Fruit fly (Drosophila melanogaster) whole organism, embryonic: ENCODE measurements around the gene Vps26.

ENCODE experiments used
- Blimp-1 ChIP-seq: fragments of 200-800 bp; sonication (Bioruptor generic); optimal IDR thresholded peaks from 3 replicates; lab custom pipeline; 2018; ENCODE audit warnings: missing biosample characterization, missing genetic modification characterization, mild to moderate bottlenecking, moderate library complexity, missing genetic modification reagents
- CG11560 ChIP-seq: fragments of 200-800 bp; sonication (Bioruptor generic); IDR thresholded peaks from 3 replicates; pipeline ENCODE4 v1.3.6; 2022; ENCODE audit warnings: missing biosample characterization, missing genetic modification characterization
- CG12391 ChIP-seq: fragments of 200-800 bp; sonication (Bioruptor generic); optimal IDR thresholded peaks from 3 replicates; lab custom pipeline; 2018; ENCODE audit warnings: missing biosample characterization, mild to moderate bottlenecking, missing genetic modification characterization, moderate library complexity
- CG12942 ChIP-seq: fragments of 200-800 bp; sonication (Bioruptor generic); optimal IDR thresholded peaks from 3 replicates; lab custom pipeline; 2016; ENCODE audit warnings: missing biosample characterization, missing genetic modification characterization
- CG13624 ChIP-seq: fragments of 200-800 bp; sonication (Bioruptor generic); optimal IDR thresholded peaks from 2 replicates; lab custom pipeline; 2016; ENCODE audit warnings: missing biosample characterization, missing genetic modification characterization
- CG14860 ChIP-seq: fragments of 200-800 bp; sonication (Bioruptor generic); IDR thresholded peaks from 3 replicates; pipeline ENCODE4 v1.3.6; 2022; ENCODE audit warnings: missing biosample characterization, missing genetic modification characterization; ENCODE audit not compliant: partially characterized antibody
- CG31441 ChIP-seq: fragments of 200-800 bp; sonication (Bioruptor generic); IDR thresholded peaks from 2 replicates; pipeline ENCODE4 v1.3.6; 2022; ENCODE audit warnings: missing biosample characterization, missing genetic modification characterization
- CG32772 ChIP-seq: fragments of 200-800 bp; sonication (Bioruptor generic); IDR thresholded peaks from 2 replicates; pipeline ENCODE4 v1.3.6; 2022; ENCODE audit warnings: missing biosample characterization, missing genetic modification characterization
- CG34376 ChIP-seq: fragments of 200-800 bp; sonication (Bioruptor generic); optimal IDR thresholded peaks from 2 replicates; lab custom pipeline; 2018; ENCODE audit warnings: missing biosample characterization, mild to moderate bottlenecking, missing genetic modification characterization
- CG3995 ChIP-seq: fragments of 200-800 bp; sonication (Bioruptor generic); optimal IDR thresholded peaks from 3 replicates; lab custom pipeline; 2016; ENCODE audit warnings: missing biosample characterization, missing genetic modification characterization
- CG4282 ChIP-seq: fragments of 200-800 bp; sonication (Bioruptor generic); optimal IDR thresholded peaks from 2 replicates; lab custom pipeline; 2016; ENCODE audit warnings: missing biosample characterization, missing genetic modification characterization
- CG6175 ChIP-seq: fragments of 200-800 bp; sonication (Bioruptor generic); IDR thresholded peaks from 3 replicates; pipeline ENCODE4 v1.3.6; 2022; ENCODE audit warnings: missing biosample characterization, missing genetic modification characterization
- CG7271 ChIP-seq: fragments of 200-800 bp; sonication (Bioruptor generic); optimal IDR thresholded peaks from 2 replicates; lab custom pipeline; 2018; ENCODE audit warnings: missing biosample characterization, mild to moderate bottlenecking, missing genetic modification characterization, moderate library complexity
- CG8944 ChIP-seq: fragments of 200-800 bp; sonication (Bioruptor generic); optimal IDR thresholded peaks from 3 replicates; lab custom pipeline; 2016; ENCODE audit warnings: missing biosample characterization, missing genetic modification characterization
- CG9437 ChIP-seq: fragments of 200-800 bp; sonication (Bioruptor generic); optimal IDR thresholded peaks from 2 replicates; lab custom pipeline; 2018; ENCODE audit warnings: missing biosample characterization, mild to moderate bottlenecking, missing genetic modification characterization
- CG9932 ChIP-seq: fragments of 200-800 bp; sonication (Bioruptor generic); IDR thresholded peaks from 2 replicates; pipeline ENCODE4 v1.3.6; 2022; ENCODE audit warnings: missing biosample characterization, missing genetic modification characterization
- Chrac-16 ChIP-seq: fragments of 200-800 bp; sonication (Bioruptor generic); optimal IDR thresholded peaks from 3 replicates; lab custom pipeline; 2016; ENCODE audit warnings: missing biosample characterization, missing genetic modification characterization
- Dll ChIP-seq: fragments of 200-800 bp; sonication (Bioruptor generic); IDR thresholded peaks from 4 replicates; pipeline ENCODE4 v1.3.6; 2022; ENCODE audit warnings: missing biosample characterization, missing genetic modification characterization; ENCODE audit not compliant: partially characterized antibody
- Drgx ChIP-seq: fragments of 200-800 bp; sonication (Bioruptor generic); IDR thresholded peaks from 2 replicates; pipeline ENCODE4 v1.3.6; 2022; ENCODE audit warnings: missing biosample characterization, missing genetic modification characterization
- Ets65A ChIP-seq: fragments of 200-800 bp; sonication (Bioruptor generic); peaks from one replicate; lab custom pipeline; 2016; ENCODE audit warnings: missing biosample characterization, missing genetic modification characterization
- NfI ChIP-seq: fragments of 200-800 bp; sonication (Bioruptor generic); optimal IDR thresholded peaks from 3 replicates; lab custom pipeline; 2018; ENCODE audit warnings: missing biosample characterization, mild to moderate bottlenecking, missing genetic modification characterization, moderate library complexity
- Optix ChIP-seq: fragments of 200-800 bp; sonication (Bioruptor generic); IDR thresholded peaks from 3 replicates; pipeline ENCODE4 v1.3.6; 2022; ENCODE audit warnings: missing biosample characterization, missing genetic modification characterization
- Pdp1 ChIP-seq, 2 experiments: fragments of 200-800 bp; sonication (Bioruptor generic); optimal IDR thresholded peaks; 3 replicates each; lab custom pipeline; 2016; ENCODE audit warnings: missing biosample characterization in 2 of 2, missing genetic modification characterization in 2 of 2, mild to moderate bottlenecking in 1 of 2, moderate library complexity in 1 of 2
- Taf1 ChIP-seq: fragments of 200-800 bp; sonication (Bioruptor generic); IDR thresholded peaks from 2 replicates; pipeline ENCODE4 v1.3.6; 2022; ENCODE audit warnings: missing biosample characterization, missing genetic modification characterization
- Trl ChIP-seq, 3 experiments: fragments of >200 bp in 2 of 3; fragments of 200-800 bp in 1 of 3; sonication (Bioruptor generic) in 1 of 3; optimal IDR thresholded peaks; 2 replicates in 1 of 3; 3 replicates in 2 of 3; lab custom pipeline; 2016 to 2017; ENCODE audit warnings: missing biosample characterization in 1 of 3, missing genetic modification characterization in 1 of 3
- ab ChIP-seq: fragments of 200-800 bp; sonication (Bioruptor generic); optimal IDR thresholded peaks from 2 replicates; lab custom pipeline; 2016; ENCODE audit warnings: missing biosample characterization, missing genetic modification characterization
- ara ChIP-seq: fragments of 200-800 bp; sonication (Bioruptor generic); IDR thresholded peaks from 2 replicates; pipeline ENCODE4 v1.3.6; 2022; ENCODE audit warnings: missing biosample characterization, missing genetic modification characterization
- bab2 ChIP-seq: fragments of 200-800 bp; sonication (Bioruptor generic); optimal IDR thresholded peaks from 2 replicates; lab custom pipeline; 2016; ENCODE audit warnings: missing biosample characterization, missing genetic modification characterization
- cato ChIP-seq: fragments of 200-800 bp; sonication (Bioruptor generic); optimal IDR thresholded peaks from 2 replicates; lab custom pipeline; 2016; ENCODE audit warnings: missing biosample characterization, missing genetic modification characterization, borderline replicate concordance
- cg ChIP-seq: fragments of 200-800 bp; sonication (Bioruptor generic); optimal IDR thresholded peaks from 3 replicates; lab custom pipeline; 2019; ENCODE audit warnings: missing biosample characterization, mild to moderate bottlenecking, missing genetic modification characterization, moderate library complexity
- cwo ChIP-seq: fragments of 200-800 bp; sonication (Bioruptor generic); optimal IDR thresholded peaks from 3 replicates; lab custom pipeline; 2017; ENCODE audit warnings: missing biosample characterization, missing genetic modification characterization, mild to moderate bottlenecking, moderate library complexity, missing genetic modification reagents
- exex ChIP-seq: fragments of 200-800 bp; sonication (Bioruptor generic); optimal IDR thresholded peaks from 4 replicates; lab custom pipeline; 2018; ENCODE audit warnings: missing biosample characterization, mild to moderate bottlenecking, missing genetic modification characterization, moderate library complexity
- gem ChIP-seq: fragments of 200-800 bp; sonication (Bioruptor generic); optimal IDR thresholded peaks from 2 replicates; lab custom pipeline; 2019; ENCODE audit warnings: missing biosample characterization, mild to moderate bottlenecking, missing genetic modification characterization, moderate library complexity
- h ChIP-seq: fragments of >200 bp; optimal IDR thresholded peaks from 2 replicates; lab custom pipeline; 2017
- her ChIP-seq: fragments of 200-800 bp; sonication (Bioruptor generic); optimal IDR thresholded peaks from 2 replicates; lab custom pipeline; 2016; ENCODE audit warnings: missing biosample characterization, missing genetic modification characterization
- hkb ChIP-seq, 2 experiments: fragments of 200-800 bp in 1 of 2; fragments of >200 bp in 1 of 2; sonication (Bioruptor generic) in 1 of 2; IDR thresholded peaks in 1 of 2; optimal IDR thresholded peaks in 1 of 2; 2 replicates each; pipeline versions ENCODE4 v1.3.6 to Lab custom; 2017 to 2022; ENCODE audit warnings: missing biosample characterization in 1 of 2, missing genetic modification characterization in 1 of 2
- lab ChIP-seq: fragments of 200-800 bp; sonication (Bioruptor generic); optimal IDR thresholded peaks from 3 replicates; lab custom pipeline; 2017; ENCODE audit warnings: missing biosample characterization, missing genetic modification characterization, mild to moderate bottlenecking, moderate library complexity, missing genetic modification reagents
- p53 ChIP-seq: fragments of 200-800 bp; sonication (Bioruptor generic); optimal IDR thresholded peaks from 2 replicates; lab custom pipeline; 2016; ENCODE audit warnings: missing biosample characterization, missing genetic modification characterization
- pzg ChIP-seq: fragments of 200-800 bp; sonication (Bioruptor generic); optimal IDR thresholded peaks from 3 replicates; lab custom pipeline; 2018; ENCODE audit warnings: missing biosample characterization, mild to moderate bottlenecking, missing genetic modification characterization, moderate library complexity
- salm ChIP-seq: fragments of 200-800 bp; sonication (Bioruptor generic); optimal IDR thresholded peaks from 2 replicates; lab custom pipeline; 2018; ENCODE audit warnings: missing biosample characterization, mild to moderate bottlenecking, missing genetic modification characterization
- sc ChIP-seq, 3 experiments: fragments of >200 bp in 2 of 3; fragments of 200-800 bp in 1 of 3; sonication (Bioruptor generic) in 1 of 3; optimal IDR thresholded peaks; 2 replicates in 2 of 3; 3 replicates in 1 of 3; lab custom pipeline; 2017; ENCODE audit warnings: mild to moderate bottlenecking in 1 of 3, missing biosample characterization in 1 of 3, missing genetic modification characterization in 1 of 3, missing genetic modification reagents in 1 of 3
- schlank ChIP-seq: fragments of 200-800 bp; sonication (Bioruptor generic); optimal IDR thresholded peaks from 2 replicates; lab custom pipeline; 2018; ENCODE audit warnings: missing biosample characterization, mild to moderate bottlenecking, missing genetic modification characterization
- tin ChIP-seq: fragments of 200-800 bp; sonication (Bioruptor generic); optimal IDR thresholded peaks from 3 replicates; lab custom pipeline; 2016; ENCODE audit warnings: missing biosample characterization, missing genetic modification characterization
- unpg ChIP-seq: fragments of 200-800 bp; sonication (Bioruptor generic); optimal IDR thresholded peaks from 3 replicates; lab custom pipeline; 2018; ENCODE audit warnings: missing biosample characterization, mild to moderate bottlenecking, missing genetic modification characterization, moderate library complexity
- vfl ChIP-seq: fragments of 200-800 bp; sonication (Bioruptor generic); optimal IDR thresholded peaks from 2 replicates; lab custom pipeline; 2016; ENCODE audit warnings: missing biosample characterization, missing genetic modification characterization
- zfh2 ChIP-seq: fragments of 200-800 bp; sonication (Bioruptor generic); optimal IDR thresholded peaks from 2 replicates; lab custom pipeline; 2016; ENCODE audit warnings: missing biosample characterization, missing genetic modification characterization

Vps26 gene

dm6 chrX:1854873-1855272, 18.8 kb upstream of the Vps26 start:
- no peak for TF ChIP-seq h
- TF ChIP-seq Ets65A (GFP tag; lab: Kevin White, UChicago) = peak; percentile 62
- TF ChIP-seq CG8944 (GFP tag; lab: Kevin White, UChicago) = no peak
- no peak for TF ChIP-seq Drgx
- TF ChIP-seq cwo (GFP tag; lab: Kevin White, UChicago) = no peak
- TF ChIP-seq bab2 (GFP tag; lab: Kevin White, UChicago) = no peak
- TF ChIP-seq lab (GFP tag; lab: Kevin White, UChicago) = no peak
- peak in 1 of 2 experiments; percentile 65 for TF ChIP-seq Pdp1 (GFP tag; optimal IDR thresholded peaks at IDR 0.05; lab: Kevin White, UChicago)

dm6 chrX:1856605-1857004, 17.0 kb upstream of the Vps26 start:
- TF ChIP-seq Blimp-1 (GFP tag; lab: Kevin White, UChicago) (peak; percentile 99), unpg (GFP tag; lab: Kevin White, UChicago) (no peak)

- TF ChIP-seq her (GFP tag; lab: Kevin White, UChicago) (no peak), CG13624 (peak; percentile 21), salm (tag; lab: Kevin White, UChicago) (no peak), CG31441 (peak; percentile 54), vfl (peak; percentile 49), ab (no peak), CG14860 (GFP tag; lab: Robert Waterston, UW) (no peak), hkb (optimal IDR thresholded peaks at IDR 0.05; lab: Kevin White, UChicago) (no peak), hkb (GFP tag; IDR thresholded peaks at IDR 0.05; lab: Robert Waterston, UW) (peak; percentile 39; the same call in 1 of the 2 replicates), tin (GFP tag; lab: Kevin White, UChicago) (no peak), schlank (tag; lab: Kevin White, UChicago) (no peak), CG12942 (GFP tag; lab: Kevin White, UChicago) (no peak), CG32772 (peak; percentile 44; the same call in 1 of the 2 replicates), CG3995 (GFP tag; lab: Kevin White, UChicago) (no peak), zfh2 (GFP tag; lab: Kevin White, UChicago) (peak; percentile 10), CG6175 (GFP tag; lab: Robert Waterston, UW) (0 out of 3 replicates have a peak, but pooled peaks have one; percentile 10), pzg (GFP tag; lab: Kevin White, UChicago) (peak; percentile 55), CG7271 (tag; lab: Kevin White, UChicago) (no peak), gem (tag; lab: Kevin White, UChicago) (peak; percentile 68), cg (GFP tag; lab: Kevin White, UChicago) (no peak), CG11560 (tag; lab: Robert Waterston, UW) (no peak), Dll (GFP tag; lab: Robert Waterston, UW) (no peak), Taf1 (GFP tag; lab: Robert Waterston, UW) (0 out of 2 replicates have a peak, but pooled peaks have one; percentile 29), CG34376 (GFP tag; lab: Kevin White, UChicago) (peak; percentile 23), Optix (GFP tag; lab: Robert Waterston, UW) (no peak), cato (GFP tag; lab: Kevin White, UChicago) (no peak), CG12391 (tag; lab: Kevin White, UChicago) (peak; percentile 59), CG4282 (GFP tag; lab: Kevin White, UChicago) (peak; percentile 68), ara (GFP tag; lab: Robert Waterston, UW) (no peak), CG9437 (GFP tag; lab: Kevin White, UChicago) (no peak), NfI (GFP tag; lab: Kevin White, UChicago) (peak; percentile 32), Chrac-16 (GFP tag; lab: Kevin White, UChicago) (peak; percentile 25), Pdp1 (GFP tag; optimal IDR thresholded peaks at IDR 0.05; lab: Kevin White, UChicago) (peak; percentile 41 to 49), exex (no peak), Trl (optimal IDR thresholded peaks at IDR 0.05; lab: Kevin White, UChicago) (no peak), Trl (GFP tag; optimal IDR thresholded peaks at IDR 0.05; lab: Kevin White, UChicago) (no peak), p53 (GFP tag; lab: Kevin White, UChicago) (no peak), sc (optimal IDR thresholded peaks at IDR 0.05; lab: Kevin White, UChicago) (no peak), sc (GFP tag; optimal IDR thresholded peaks at IDR 0.05; lab: Kevin White, UChicago) (no peak), CG9932 (GFP tag; lab: Robert Waterston, UW) (peak; percentile 76)
These were observed 14.8 kb upstream of the Vps26 start, which contains the start of gene Lamtor5 for dm6 chrX:1858867-1859266. Gene Lamtor5 (minus strand): TSS chrX:1858971.
